Worm (Caenorhabditis elegans): ENCODE results near the gene clec-143.
A peak's percentile ranks its signal among the peaks of the same experiment; 100 is the strongest.

DNA sequence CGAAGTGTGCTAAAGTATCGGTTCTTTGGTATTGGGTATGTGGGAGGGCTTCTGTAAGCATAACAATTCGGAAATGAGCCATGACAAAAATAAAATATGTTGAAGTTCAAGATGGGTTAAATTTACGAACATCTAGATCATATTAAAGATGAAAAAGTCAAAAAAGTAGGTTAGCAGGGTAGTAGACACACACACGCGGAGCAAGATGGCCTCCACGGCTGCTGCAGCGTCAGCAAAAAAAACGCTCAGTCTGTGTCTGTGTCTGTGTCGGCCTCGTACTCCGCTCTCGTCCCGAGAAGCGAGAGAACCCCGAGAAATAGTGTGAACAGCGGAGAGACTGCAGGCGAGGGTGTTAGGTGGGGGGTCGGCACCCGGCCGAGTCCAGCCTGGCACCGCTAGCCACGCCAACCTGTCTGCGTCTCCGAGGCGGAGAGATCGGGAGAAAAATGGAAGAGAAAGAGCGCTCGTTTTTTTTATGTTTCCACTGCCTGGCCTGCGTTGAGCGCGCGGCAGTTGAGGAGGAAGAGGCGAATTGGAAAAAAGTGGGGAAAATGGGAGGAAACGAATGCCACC, 32.5 kb upstream of the clec-143 start, which contains the start of gene myrf-1:
- TF ChIP-seq him-1 (tag; optimal IDR thresholded peaks at IDR 0.05) (peak; percentile 63), W03F9.2 (tag; optimal IDR thresholded peaks at IDR 0.05) (peak; percentile 52), dao-5 (tag; optimal IDR thresholded peaks at IDR 0.05) (peak; percentile 56)

All from whole organism, L4/young adult.